Worm (Caenorhabditis elegans) whole organism, L3 larva: ENCODE results near the gene fbxc-12.

Source experiments
- ZK546.5 ChIP-seq: sonication (generic microtip); optimal IDR thresholded peaks from 2 replicates; lab custom pipeline; 2017; ENCODE audit warnings: missing biosample characterization, missing genetic modification characterization
- elt-3 ChIP-seq, 3 experiments: fragments of 150-350 bp in 1 of 3; sonication (generic microtip) in 2 of 3; optimal IDR thresholded peaks; 2 replicates in 2 of 3; 4 replicates in 1 of 3; lab custom pipeline; 2014 to 2017; ENCODE audit warnings: missing biosample characterization in 3 of 3, missing genetic modification characterization in 3 of 3
- fos-1 ChIP-seq: fragments of 150-350 bp; optimal IDR thresholded peaks from 2 replicates; lab custom pipeline; 2014; ENCODE audit warnings: missing biosample characterization, missing genetic modification characterization
- nfya-1 ChIP-seq: sonication (generic microtip); optimal IDR thresholded peaks from 2 replicates; lab custom pipeline; 2017; ENCODE audit warnings: missing genetic modification characterization, mild to moderate bottlenecking, missing compliant biosample characterization, antibody characterized with exemption, moderate library complexity; ENCODE audit not compliant: insufficient read depth
- nhr-11 ChIP-seq: fragments of 150-350 bp; optimal IDR thresholded peaks from 2 replicates; lab custom pipeline; 2014; ENCODE audit warnings: missing biosample characterization, missing genetic modification characterization
- nhr-12 ChIP-seq: fragments of 150-350 bp; optimal IDR thresholded peaks from 2 replicates; lab custom pipeline; 2014; ENCODE audit warnings: missing biosample characterization, missing genetic modification characterization
- nhr-237 ChIP-seq: fragments of 150-350 bp; optimal IDR thresholded peaks from 2 replicates; lab custom pipeline; 2014; ENCODE audit warnings: missing biosample characterization, missing genetic modification characterization
- nhr-76 ChIP-seq: fragments of 150-350 bp; sonication (generic microtip); optimal IDR thresholded peaks from 5 replicates; lab custom pipeline; 2014; ENCODE audit warnings: missing biosample characterization, missing genetic modification characterization

DNA sequence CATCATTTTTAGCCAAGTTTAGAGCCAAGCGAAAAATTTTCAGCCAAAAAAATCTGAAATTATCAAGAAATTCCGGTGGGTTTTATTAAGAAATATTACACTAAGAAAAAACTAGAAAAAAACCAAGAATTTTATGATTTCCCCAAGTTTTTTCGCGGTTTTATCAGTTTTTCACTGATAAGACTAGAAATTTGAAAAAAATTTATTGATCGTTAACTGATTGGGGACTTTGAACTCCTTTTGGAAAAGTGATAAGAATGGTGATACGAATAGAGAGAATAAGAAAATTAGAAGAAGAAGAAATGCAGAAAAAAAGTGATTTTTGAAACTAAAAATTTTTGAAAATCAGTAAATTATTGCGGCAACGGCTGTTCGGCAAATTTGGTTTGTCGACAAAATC is 40.5 kb downstream of the fbxc-12 start, which contains the start of gene faah-3:
- TF ChIP-seq nhr-11 (tag; lab: Kevin White, UChicago) (no peak), fos-1 (tag; lab: Kevin White, UChicago) (no peak), ZK546.5 (tag; lab: Kevin White, UChicago) (no peak), elt-3 (tag; optimal IDR thresholded peaks at IDR 0.05; lab: Kevin White, UChicago) (no peak), nfya-1 (tag; lab: Kevin White, UChicago) (no peak), nhr-76 (tag; lab: Kevin White, UChicago) (no peak), nhr-237 (tag; lab: Kevin White, UChicago) (no peak), nhr-12 (no peak)
